Worm (Caenorhabditis elegans) whole organism, young adult: Measurements from ENCODE around the gene math-14.

ENCODE experiments used
- B0336.3 ChIP-seq: fragments of 200-800 bp; sonication (Bioruptor generic); IDR thresholded peaks from 2 replicates; pipeline ENCODE4 v1.3.6; 2022; ENCODE audit warnings: missing genetic modification characterization, missing compliant biosample characterization
- D2030.7 ChIP-seq: fragments of 200-800 bp; sonication (Bioruptor generic); IDR thresholded peaks from 2 replicates; pipeline ENCODE4 v1.3.6; 2022; ENCODE audit warnings: missing genetic modification reagents, missing genetic modification characterization, missing compliant biosample characterization
- F23B12.7 ChIP-seq: sonication (generic microtip); optimal IDR thresholded peaks from 2 replicates; lab custom pipeline; 2017; ENCODE audit warnings: missing genetic modification characterization, mild to moderate bottlenecking, missing compliant biosample characterization, antibody characterized with exemption, moderate library complexity; ENCODE audit not compliant: insufficient read depth
- F37B4.10 ChIP-seq: fragments of 200-800 bp; sonication (Bioruptor generic); IDR thresholded peaks from 2 replicates; pipeline ENCODE4 v1.3.6; 2022; ENCODE audit warnings: missing genetic modification characterization, missing compliant biosample characterization
- F52B5.7 ChIP-seq: sonication (generic microtip); optimal IDR thresholded peaks from 2 replicates; lab custom pipeline; 2016; ENCODE audit warnings: mild to moderate bottlenecking, missing genetic modification characterization, missing compliant biosample characterization
- F57A8.1 ChIP-seq: fragments of 200-800 bp; sonication (Bioruptor generic); optimal IDR thresholded peaks from 2 replicates; lab custom pipeline; 2018; ENCODE audit warnings: mild to moderate bottlenecking, missing genetic modification characterization, moderate library complexity, missing compliant biosample characterization
- K11D2.4 ChIP-seq: fragments of 200-800 bp; sonication (Bioruptor generic); IDR thresholded peaks from 2 replicates; pipeline ENCODE4 v1.3.6; 2022; ENCODE audit warnings: missing genetic modification reagents, missing genetic modification characterization, missing compliant biosample characterization
- T07F8.4 ChIP-seq: sonication (generic microtip); optimal IDR thresholded peaks from 2 replicates; lab custom pipeline; 2016; ENCODE audit warnings: mild to moderate bottlenecking, missing genetic modification characterization, moderate library complexity, missing compliant biosample characterization
- T26A5.8 ChIP-seq: sonication (generic microtip); optimal IDR thresholded peaks from 2 replicates; lab custom pipeline; 2016; ENCODE audit warnings: missing genetic modification characterization, missing compliant biosample characterization
- Y56A3A.18 ChIP-seq: fragments of 200-800 bp; sonication (Bioruptor generic); IDR thresholded peaks from 2 replicates; pipeline ENCODE4 v1.3.6; 2022; ENCODE audit warnings: missing genetic modification reagents, missing genetic modification characterization, missing compliant biosample characterization
- Y79H2A.3 ChIP-seq: fragments of 200-800 bp; sonication (Bioruptor generic); conservative IDR thresholded peaks from 2 replicates; pipeline ENCODE4 v1.3.6; 2022; ENCODE audit warnings: missing genetic modification reagents, missing genetic modification characterization, missing compliant biosample characterization
- ZK185.1 ChIP-seq: sonication (generic microtip); optimal IDR thresholded peaks from 2 replicates; lab custom pipeline; 2016; ENCODE audit warnings: mild to moderate bottlenecking, missing genetic modification characterization, missing compliant biosample characterization; ENCODE audit not compliant: poor library complexity, severe bottlenecking
- aptf-2 ChIP-seq: fragments of 200-800 bp; sonication (Bioruptor generic); conservative IDR thresholded peaks from 2 replicates; pipeline ENCODE4 v1.3.6; 2022; ENCODE audit warnings: missing genetic modification reagents, missing genetic modification characterization, missing compliant biosample characterization
- attf-6 ChIP-seq: fragments of 200-800 bp; sonication (Bioruptor generic); IDR thresholded peaks from 2 replicates; pipeline ENCODE4 v1.3.6; 2022; ENCODE audit warnings: missing genetic modification reagents, missing genetic modification characterization, missing compliant biosample characterization
- cebp-1 ChIP-seq, 2 experiments: fragments of 200-800 bp in 1 of 2; sonication (Bioruptor generic) in 1 of 2; sonication (generic microtip) in 1 of 2; IDR thresholded peaks in 1 of 2; optimal IDR thresholded peaks in 1 of 2; 2 replicates each; pipeline versions ENCODE4 v1.3.6 to Lab custom; 2017 to 2022; ENCODE audit warnings: missing compliant biosample characterization in 2 of 2, missing genetic modification characterization in 2 of 2, mild to moderate bottlenecking in 1 of 2, missing genetic modification reagents in 1 of 2, moderate library complexity in 1 of 2
- dox-1 ChIP-seq: fragments of 200-800 bp; sonication (Bioruptor generic); IDR thresholded peaks from 2 replicates; pipeline ENCODE4 v1.3.6; 2022; ENCODE audit warnings: missing genetic modification reagents, missing genetic modification characterization, missing compliant biosample characterization
- efl-1 ChIP-seq: fragments of 150-350 bp; optimal IDR thresholded peaks from 2 replicates; lab custom pipeline; 2014; ENCODE audit warnings: missing biosample characterization, missing genetic modification reagents, missing genetic modification characterization
- egl-18 ChIP-seq: fragments of 200-800 bp; sonication (Bioruptor generic); IDR thresholded peaks from 2 replicates; pipeline ENCODE4 v1.3.6; 2022; ENCODE audit warnings: missing genetic modification reagents, missing genetic modification characterization, missing compliant biosample characterization
- gei-17 ChIP-seq: fragments of 200-800 bp; sonication (Bioruptor generic); optimal IDR thresholded peaks from 2 replicates; lab custom pipeline; 2018; ENCODE audit warnings: mild to moderate bottlenecking, missing genetic modification characterization, missing compliant biosample characterization
- let-607 ChIP-seq, 2 experiments: fragments of 200-800 bp in 1 of 2; sonication (Bioruptor generic) in 1 of 2; sonication (generic microtip) in 1 of 2; optimal IDR thresholded peaks; 2 replicates each; lab custom pipeline; 2016 to 2018; ENCODE audit warnings: mild to moderate bottlenecking in 2 of 2, missing compliant biosample characterization in 2 of 2, missing genetic modification characterization in 2 of 2, moderate library complexity in 2 of 2, missing genotype in 1 of 2
- lin-26 ChIP-seq: fragments of 200-800 bp; sonication (Bioruptor generic); IDR thresholded peaks from 2 replicates; pipeline ENCODE4 v1.3.6; 2022; ENCODE audit warnings: missing genetic modification reagents, missing genetic modification characterization, missing compliant biosample characterization
- lin-54 ChIP-seq: fragments of 200-800 bp; sonication (Bioruptor generic); optimal IDR thresholded peaks from 2 replicates; lab custom pipeline; 2018; ENCODE audit warnings: mild to moderate bottlenecking, missing genetic modification characterization, missing compliant biosample characterization
- lir-1 ChIP-seq: fragments of 200-800 bp; sonication (Bioruptor generic); conservative IDR thresholded peaks from 2 replicates; pipeline ENCODE4 v1.3.6; 2022; ENCODE audit warnings: missing genetic modification reagents, missing genetic modification characterization, missing compliant biosample characterization
- madf-8 ChIP-seq: fragments of 200-800 bp; sonication (Bioruptor generic); conservative IDR thresholded peaks from 2 replicates; pipeline ENCODE4 v1.3.6; 2022; ENCODE audit warnings: missing genetic modification reagents, missing genetic modification characterization, missing compliant biosample characterization
- nfyb-1 ChIP-seq: fragments of 200-800 bp; sonication (Bioruptor generic); IDR thresholded peaks from 2 replicates; pipeline ENCODE4 v1.3.6; 2022; ENCODE audit warnings: missing genetic modification reagents, missing genetic modification characterization, missing compliant biosample characterization
- pha-4 ChIP-seq: fragments of 150-350 bp; sonication (generic microtip); optimal IDR thresholded peaks from 2 replicates; lab custom pipeline; 2014; ENCODE audit warnings: missing biosample characterization, missing genetic modification reagents, missing genetic modification characterization
- rcor-1 ChIP-seq: fragments of 200-800 bp; sonication (Bioruptor generic); IDR thresholded peaks from 2 replicates; pipeline ENCODE4 v1.3.6; 2022; ENCODE audit warnings: missing genetic modification reagents, missing genetic modification characterization, missing compliant biosample characterization
- rpc-1 ChIP-seq, 2 experiments: fragments of 150-350 bp in 1 of 2; sonication (generic microtip) in 1 of 2; optimal IDR thresholded peaks; 2 replicates each; lab custom pipeline; 2014 to 2018; ENCODE audit warnings: missing biosample characterization in 1 of 2, missing genetic modification characterization in 1 of 2, missing genetic modification reagents in 1 of 2, missing genotype in 1 of 2
- snpc-1.3 ChIP-seq: sonication (generic microtip); optimal IDR thresholded peaks from 2 replicates; lab custom pipeline; 2017; ENCODE audit warnings: missing genetic modification characterization, mild to moderate bottlenecking, missing compliant biosample characterization, antibody characterized with exemption, moderate library complexity, missing genotype, missing genetic modification reagents; ENCODE audit not compliant: insufficient read depth
- sptf-2 ChIP-seq: fragments of 200-800 bp; sonication (Bioruptor generic); optimal IDR thresholded peaks from 2 replicates; lab custom pipeline; 2018; ENCODE audit warnings: mild to moderate bottlenecking, missing genetic modification characterization, missing compliant biosample characterization
- unc-130 ChIP-seq: sonication (generic microtip); optimal IDR thresholded peaks from 2 replicates; lab custom pipeline; 2016; ENCODE audit warnings: missing genetic modification reagents, missing genetic modification characterization, missing compliant biosample characterization
- unc-62 ChIP-seq: fragments of 150-350 bp; optimal IDR thresholded peaks from 2 replicates; lab custom pipeline; 2014; ENCODE audit warnings: missing biosample characterization, missing genetic modification reagents, missing genetic modification characterization
- zfh-2 ChIP-seq: fragments of 200-800 bp; sonication (Bioruptor generic); conservative IDR thresholded peaks from 2 replicates; pipeline ENCODE4 v1.3.6; 2022; ENCODE audit warnings: missing genetic modification reagents, missing genetic modification characterization, missing compliant biosample characterization
- ztf-26 ChIP-seq: sonication (generic microtip); optimal IDR thresholded peaks from 2 replicates; lab custom pipeline; 2017; ENCODE audit warnings: missing genetic modification characterization, missing compliant biosample characterization

The math-14 gene

ce11 chrII:1875658-1876057 lies 6.4 kb downstream of the math-14 start, which contains the start of gene math-13:
Gene math-13 (plus strand): TSS chrII:1875958.
- TF ChIP-seq egl-18 (GFP tag; lab: Robert Waterston, UW) (no peak), sptf-2 (GFP tag; lab: Kevin White, UChicago) (no peak), nfyb-1 (GFP tag; lab: Robert Waterston, UW) (no peak), K11D2.4 (no peak), rpc-1 (optimal IDR thresholded peaks at IDR 0.05; lab: Kevin White, UChicago) (no peak), rpc-1 (tag; optimal IDR thresholded peaks at IDR 0.05; lab: Kevin White, UChicago) (no peak), aptf-2 (no peak), zfh-2 (GFP tag; lab: Robert Waterston, UW) (no peak), F37B4.10 (GFP tag; lab: Robert Waterston, UW) (no peak), lin-26 (GFP tag; lab: Robert Waterston, UW) (no peak), cebp-1 (GFP tag; IDR thresholded peaks at IDR 0.05; lab: Robert Waterston, UW) (no peak), cebp-1 (tag; optimal IDR thresholded peaks at IDR 0.05; lab: Kevin White, UChicago) (no peak), snpc-1.3 (tag; lab: Kevin White, UChicago) (no peak)

ce11 chrII:1878663-1879062 lies 9.4 kb downstream of the math-14 start, which contains the start of gene math-16:
Gene math-16 (minus strand): TSS chrII:1878763.
- TF ChIP-seq rcor-1 (GFP tag; lab: Robert Waterston, UW) = no peak
- TF ChIP-seq ZK185.1 = no peak
- no peak for TF ChIP-seq F57A8.1
- no peak for TF ChIP-seq lin-26 (GFP tag; lab: Robert Waterston, UW)
- no peak for TF ChIP-seq ztf-26 (tag; lab: Kevin White, UChicago)
- no peak for TF ChIP-seq pha-4
- TF ChIP-seq gei-17 (GFP tag; lab: Kevin White, UChicago) = no peak
- no peak for TF ChIP-seq lin-54 (GFP tag; lab: Kevin White, UChicago)
- TF ChIP-seq D2030.7 (GFP tag; lab: Robert Waterston, UW) = no peak
- no peak for TF ChIP-seq dox-1
- TF ChIP-seq unc-62 = no peak
- TF ChIP-seq madf-8 = no peak
- TF ChIP-seq F52B5.7 (tag; lab: Kevin White, UChicago) = no peak
- TF ChIP-seq T07F8.4 (tag; lab: Kevin White, UChicago) = no peak
- TF ChIP-seq cebp-1 (GFP tag; IDR thresholded peaks at IDR 0.05; lab: Robert Waterston, UW) = no peak
- no peak for TF ChIP-seq cebp-1 (tag; optimal IDR thresholded peaks at IDR 0.05; lab: Kevin White, UChicago)

- no peak for TF ChIP-seq sptf-2 (GFP tag; lab: Kevin White, UChicago)
- TF ChIP-seq attf-6 = no peak
- no peak for TF ChIP-seq snpc-1.3 (tag; lab: Kevin White, UChicago)
- TF ChIP-seq, all 124 proteins: peak for 0
These were observed 13.5 kb downstream of the math-14 start, which contains the start of gene math-5 for ce11 chrII:1882705-1883104. Gene math-5 (minus strand): TSS chrII:1882805.

ce11 chrII:1884635-1885034 lies 15.4 kb downstream of the math-14 start, which contains the start of gene math-6:
Gene math-6 (minus strand): TSS chrII:1884735.
- TF ChIP-seq efl-1 (GFP tag; lab: Kevin White, UChicago) = no peak
- TF ChIP-seq Y56A3A.18 = no peak
- no peak for TF ChIP-seq nfyb-1 (GFP tag; lab: Robert Waterston, UW)
- no peak for TF ChIP-seq attf-6
- no peak for TF ChIP-seq let-607 (tag; optimal IDR thresholded peaks at IDR 0.05; lab: Kevin White, UChicago)
- TF ChIP-seq T26A5.8 (tag; lab: Kevin White, UChicago) = no peak
- no peak for TF ChIP-seq unc-130 (GFP tag; lab: Kevin White, UChicago)
- no peak for TF ChIP-seq Y79H2A.3 (GFP tag; lab: Robert Waterston, UW)
- no peak for TF ChIP-seq zfh-2 (GFP tag; lab: Robert Waterston, UW)
- no peak for TF ChIP-seq F23B12.7 (tag; lab: Kevin White, UChicago)
- TF ChIP-seq dox-1 = no peak
- no peak for TF ChIP-seq lir-1 (GFP tag; lab: Robert Waterston, UW)
- no peak for TF ChIP-seq B0336.3
